Fruit fly (Drosophila melanogaster) whole organism, wandering third instar larva: ENCODE results near the gene AANATL2.
A peak's percentile ranks its signal among the peaks of the same experiment; 100 is the strongest.

Experiments used
- CG32264 ChIP-seq: fragments of 200-800 bp; sonication (Bioruptor generic); optimal IDR thresholded peaks from 2 replicates; lab custom pipeline; 2016; ENCODE audit warnings: missing biosample characterization, missing genetic modification characterization
- CG9705 ChIP-seq: fragments of 200-800 bp; sonication (Bioruptor generic); optimal IDR thresholded peaks from 2 replicates; lab custom pipeline; 2018; ENCODE audit warnings: missing biosample characterization, mild to moderate bottlenecking, missing genetic modification characterization
- CrebA ChIP-seq: fragments of 200-800 bp; sonication (Bioruptor generic); optimal IDR thresholded peaks from 2 replicates; lab custom pipeline; 2016; ENCODE audit warnings: missing biosample characterization, mild to moderate bottlenecking, missing genetic modification characterization, borderline replicate concordance
- Dfd ChIP-seq: fragments of >200 bp; optimal IDR thresholded peaks from 2 replicates; lab custom pipeline; 2017; ENCODE audit warnings: missing biosample characterization, missing genetic modification characterization
- Dif ChIP-seq: fragments of 200-275, 200-300 bp; sonication (Bioruptor generic); optimal IDR thresholded peaks from 2 replicates; lab custom pipeline; 2018; ENCODE audit warnings: missing biosample characterization, missing genetic modification characterization; ENCODE audit not compliant: partially characterized antibody
- HLH106 ChIP-seq: fragments of 200-800 bp; optimal IDR thresholded peaks from 3 replicates; lab custom pipeline; 2019; ENCODE audit warnings: missing biosample characterization, mild to moderate bottlenecking, missing genetic modification characterization, moderate library complexity
- Hnf4 ChIP-seq: fragments of 200-800 bp; sonication (Bioruptor generic); optimal IDR thresholded peaks from 2 replicates; lab custom pipeline; 2016; ENCODE audit warnings: missing biosample characterization, mild to moderate bottlenecking, missing genetic modification characterization
- Hr78 ChIP-seq: fragments of >200 bp; optimal IDR thresholded peaks from 2 replicates; lab custom pipeline; 2017; ENCODE audit warnings: missing biosample characterization, missing genetic modification characterization
- Hr83 ChIP-seq: fragments of 200-300 bp; sonication (Bioruptor generic); optimal IDR thresholded peaks from 2 replicates; lab custom pipeline; 2016; ENCODE audit warnings: missing biosample characterization, mild to moderate bottlenecking, missing genetic modification characterization, moderate library complexity; ENCODE audit not compliant: poor library complexity, severe bottlenecking
- Jra ChIP-seq: sonication (Bioruptor generic); optimal IDR thresholded peaks from 2 replicates; lab custom pipeline; 2016; ENCODE audit warnings: missing biosample characterization, missing genetic modification characterization
- Mio ChIP-seq: sonication (Bioruptor generic); optimal IDR thresholded peaks from 2 replicates; lab custom pipeline; 2016; ENCODE audit warnings: missing biosample characterization, missing genetic modification characterization
- OdsH ChIP-seq: fragments of 200-800 bp; sonication (Bioruptor generic); optimal IDR thresholded peaks from 2 replicates; lab custom pipeline; 2016; ENCODE audit warnings: missing biosample characterization, mild to moderate bottlenecking, missing genetic modification characterization
- Rel ChIP-seq, 2 experiments: fragments of 200-800 bp; sonication (Bioruptor generic) in 1 of 2; optimal IDR thresholded peaks; 2 replicates in 1 of 2; 3 replicates in 1 of 2; lab custom pipeline; 2016 to 2019; ENCODE audit warnings: mild to moderate bottlenecking in 2 of 2, missing biosample characterization in 2 of 2, missing genetic modification characterization in 2 of 2, moderate library complexity in 1 of 2
- Sp1 ChIP-seq: fragments of 200-800 bp; sonication (Bioruptor generic); optimal IDR thresholded peaks from 3 replicates; lab custom pipeline; 2019; ENCODE audit warnings: missing biosample characterization, mild to moderate bottlenecking, missing genetic modification characterization, moderate library complexity
- br ChIP-seq: fragments of 200-800 bp; sonication (Bioruptor generic); optimal IDR thresholded peaks from 2 replicates; lab custom pipeline; 2016; ENCODE audit warnings: missing biosample characterization, missing genetic modification characterization
- brk ChIP-seq: fragments of 200-800 bp; sonication (Bioruptor generic); optimal IDR thresholded peaks from 2 replicates; lab custom pipeline; 2016; ENCODE audit warnings: missing biosample characterization, mild to moderate bottlenecking, missing genetic modification characterization
- dl ChIP-seq, 2 experiments: fragments of 175-275, 200-275 bp in 1 of 2; fragments of 200-275 bp in 1 of 2; sonication (Bioruptor generic); optimal IDR thresholded peaks; lab custom pipeline; 2018; ENCODE audit warnings: mild to moderate bottlenecking in 2 of 2, missing biosample characterization in 2 of 2, missing genetic modification characterization in 2 of 2, moderate library complexity in 2 of 2; ENCODE audit not compliant: partially characterized antibody in 2 of 2, insufficient read depth in 1 of 2
- dmrt93B ChIP-seq: fragments of 200-800 bp; sonication (Bioruptor generic); optimal IDR thresholded peaks from 2 replicates; lab custom pipeline; 2018; ENCODE audit warnings: missing biosample characterization, mild to moderate bottlenecking, missing genetic modification characterization
- dsf ChIP-seq: sonication (Bioruptor generic); optimal IDR thresholded peaks from 2 replicates; lab custom pipeline; 2016; ENCODE audit warnings: missing biosample characterization, missing genetic modification characterization, borderline replicate concordance
- ey ChIP-seq: fragments of 200-800 bp; sonication (Bioruptor generic); optimal IDR thresholded peaks from 2 replicates; lab custom pipeline; 2016; ENCODE audit warnings: missing biosample characterization, missing genetic modification characterization
- foxo ChIP-seq, 2 experiments: fragments of 200-800 bp; sonication (Bioruptor generic); optimal IDR thresholded peaks; 2 replicates in 1 of 2; 3 replicates in 1 of 2; lab custom pipeline; 2016 to 2017; ENCODE audit warnings: missing biosample characterization in 2 of 2, missing genetic modification characterization in 2 of 2
- fru ChIP-seq: fragments of 200-800 bp; sonication (Bioruptor generic); optimal IDR thresholded peaks from 3 replicates; lab custom pipeline; 2016; ENCODE audit warnings: missing biosample characterization, mild to moderate bottlenecking, missing genetic modification characterization
- jim ChIP-seq: fragments of 175-275, 200-325 bp; sonication (Bioruptor generic); optimal IDR thresholded peaks from 2 replicates; lab custom pipeline; 2016; ENCODE audit warnings: missing biosample characterization, mild to moderate bottlenecking, missing genetic modification characterization
- lola ChIP-seq: fragments of >200 bp; optimal IDR thresholded peaks from 2 replicates; lab custom pipeline; 2017; ENCODE audit warnings: missing biosample characterization, missing genetic modification characterization
- pan ChIP-seq: fragments of >200 bp; optimal IDR thresholded peaks from 2 replicates; lab custom pipeline; 2017
- psq ChIP-seq: fragments of 200-800 bp; sonication (Bioruptor generic); optimal IDR thresholded peaks from 3 replicates; lab custom pipeline; 2017; ENCODE audit warnings: missing biosample characterization, mild to moderate bottlenecking, missing genetic modification characterization, moderate library complexity
- rgr ChIP-seq: fragments of 200-800 bp; sonication (Bioruptor generic); optimal IDR thresholded peaks from 3 replicates; lab custom pipeline; 2016; ENCODE audit warnings: missing biosample characterization, mild to moderate bottlenecking, missing genetic modification characterization
- sage ChIP-seq: fragments of 200-800 bp; sonication (Bioruptor generic); optimal IDR thresholded peaks from 2 replicates; lab custom pipeline; 2016; ENCODE audit warnings: missing biosample characterization, mild to moderate bottlenecking, missing genetic modification characterization
- sv ChIP-seq: fragments of 200-800 bp; sonication (Bioruptor generic); optimal IDR thresholded peaks from 3 replicates; lab custom pipeline; 2016; ENCODE audit warnings: missing biosample characterization, missing genetic modification characterization
- tai ChIP-seq: sonication (Bioruptor generic); optimal IDR thresholded peaks from 2 replicates; lab custom pipeline; 2016; ENCODE audit warnings: missing biosample characterization, missing genetic modification characterization
- usp ChIP-seq: fragments of >200 bp; optimal IDR thresholded peaks from 2 replicates; lab custom pipeline; 2017; ENCODE audit warnings: missing biosample characterization, missing genetic modification characterization
- woc ChIP-seq: sonication (Bioruptor generic); optimal IDR thresholded peaks from 2 replicates; lab custom pipeline; 2016; ENCODE audit warnings: missing biosample characterization, mild to moderate bottlenecking, missing genetic modification characterization

The AANATL2 gene

dm6 chr2L:6242026-6242425 is 13.6 kb upstream of the AANATL2 start:
- no peak for TF ChIP-seq CrebA (GFP tag; lab: Kevin White, UChicago)
- TF ChIP-seq Dfd (GFP tag; lab: Kevin White, UChicago) = no peak
- no peak for TF ChIP-seq Mio
- TF ChIP-seq Hr83 (GFP tag; lab: Kevin White, UChicago) = no peak
- no peak for TF ChIP-seq ey (GFP tag; lab: Kevin White, UChicago)
- no peak for TF ChIP-seq Jra (GFP tag; lab: Kevin White, UChicago)
- TF ChIP-seq pan = no peak
- TF ChIP-seq sv (GFP tag; lab: Kevin White, UChicago) = no peak
- TF ChIP-seq CG32264 (GFP tag; lab: Kevin White, UChicago) = no peak
- no peak for TF ChIP-seq sage
- TF ChIP-seq lola (GFP tag; lab: Kevin White, UChicago) = no peak
- TF ChIP-seq dsf = no peak

- TF ChIP-seq Rel (GFP tag; optimal IDR thresholded peaks at IDR 0.05; lab: Kevin White, UChicago) (no peak), Rel (tag; optimal IDR thresholded peaks at IDR 0.05; lab: Kevin White, UChicago) (no peak), psq (GFP tag; lab: Kevin White, UChicago) (no peak), sv (GFP tag; lab: Kevin White, UChicago) (no peak), brk (GFP tag; lab: Kevin White, UChicago) (no peak), dmrt93B (GFP tag; lab: Kevin White, UChicago) (no peak), Sp1 (GFP tag; lab: Kevin White, UChicago) (no peak), CG9705 (GFP tag; lab: Kevin White, UChicago) (no peak), woc (GFP tag; lab: Kevin White, UChicago) (no peak), foxo (GFP tag; optimal IDR thresholded peaks at IDR 0.05; lab: Kevin White, UChicago) (no peak), rgr (GFP tag; lab: Kevin White, UChicago) (no peak), dsf (no peak), fru (GFP tag; lab: Kevin White, UChicago) (no peak), br (GFP tag; lab: Kevin White, UChicago) (no peak), usp (GFP tag; lab: Kevin White, UChicago) (no peak), CrebA (GFP tag; lab: Kevin White, UChicago) (no peak), lola (GFP tag; lab: Kevin White, UChicago) (no peak), jim (GFP tag; lab: Kevin White, UChicago) (no peak)
- TF ChIP-seq, all 38 proteins: peak for 0
These were observed 6.2 kb upstream of the AANATL2 start for dm6 chr2L:6249421-6249820.

- TF ChIP-seq dl (GFP tag; optimal IDR thresholded peaks at IDR 0.05; lab: Kevin White, UChicago; ENCODE audit: insufficient read depth in 1 of 2, partially characterized antibody in 2 of 2) = peak; percentile 28 to 50
- TF ChIP-seq Dfd (GFP tag; lab: Kevin White, UChicago) = no peak
- no peak for TF ChIP-seq jim (GFP tag; lab: Kevin White, UChicago)
- TF ChIP-seq CG32264 (GFP tag; lab: Kevin White, UChicago) = no peak
- TF ChIP-seq tai (GFP tag; lab: Kevin White, UChicago) = no peak
- TF ChIP-seq HLH106 (tag; lab: Kevin White, UChicago) = no peak
- no peak for TF ChIP-seq rgr (GFP tag; lab: Kevin White, UChicago)
- peak; percentile 82 for TF ChIP-seq fru (GFP tag; lab: Kevin White, UChicago)
- TF ChIP-seq OdsH (GFP tag; lab: Kevin White, UChicago) = no peak
- TF ChIP-seq Hnf4 (GFP tag; lab: Kevin White, UChicago) = no peak
- peak; percentile 72 for TF ChIP-seq Dif (GFP tag; lab: Kevin White, UChicago)
- no peak for TF ChIP-seq sage
- TF ChIP-seq, all 38 proteins: peak for 3
These were observed 3.2 kb upstream of the AANATL2 start for dm6 chr2L:6252258-6253004.

dm6 chr2L:6253005-6253353 is 2.7 kb upstream of the AANATL2 start, which contains the start of gene Ddr:
Ddr (plus strand) TSS chr2L:6253123.
- TF ChIP-seq fru (GFP tag; lab: Kevin White, UChicago) (no peak), tai (GFP tag; lab: Kevin White, UChicago) (no peak), dl (GFP tag; optimal IDR thresholded peaks at IDR 0.05; lab: Kevin White, UChicago; ENCODE audit: insufficient read depth in 1 of 2, partially characterized antibody in 2 of 2) (no peak), lola (GFP tag; lab: Kevin White, UChicago) (no peak), Hr78 (GFP tag; lab: Kevin White, UChicago) (no peak), CG9705 (GFP tag; lab: Kevin White, UChicago) (no peak)
